Worm (Caenorhabditis elegans) whole organism, L1 larva: ENCODE data around the gene csn-6.

ENCODE experiments used
- F16B12.6 ChIP-seq: fragments of 150-350 bp; optimal IDR thresholded peaks from 2 replicates; lab custom pipeline; 2014; ENCODE audit warnings: missing biosample characterization, missing genetic modification characterization
- Y116A8C.19 ChIP-seq: sonication (generic microtip); optimal IDR thresholded peaks from 2 replicates; lab custom pipeline; 2016; ENCODE audit warnings: missing compliant biosample characterization, missing genetic modification characterization, borderline replicate concordance
- aly-2 ChIP-seq: fragments of 150-350 bp; optimal IDR thresholded peaks from 2 replicates; lab custom pipeline; 2014; ENCODE audit warnings: missing biosample characterization, missing genetic modification characterization
- ama-1 ChIP-seq: fragments of 150-350 bp; optimal IDR thresholded peaks from 2 replicates; lab custom pipeline; 2014
- blmp-1 ChIP-seq: fragments of 150-350 bp; optimal IDR thresholded peaks from 2 replicates; lab custom pipeline; 2014; ENCODE audit warnings: missing biosample characterization, missing genetic modification characterization
- ceh-63 ChIP-seq: fragments of 200-800 bp; sonication (Bioruptor generic); optimal IDR thresholded peaks from 2 replicates; lab custom pipeline; 2018; ENCODE audit warnings: mild to moderate bottlenecking, missing genetic modification characterization, missing compliant biosample characterization
- ceh-8 ChIP-seq: fragments of 200-800 bp; sonication (Bioruptor generic); optimal IDR thresholded peaks from 2 replicates; lab custom pipeline; 2018; ENCODE audit warnings: mild to moderate bottlenecking, missing genetic modification characterization, moderate library complexity, missing compliant biosample characterization
- ceh-90 ChIP-seq: sonication (generic microtip); optimal IDR thresholded peaks from 2 replicates; lab custom pipeline; 2016; ENCODE audit warnings: missing genetic modification characterization, missing compliant biosample characterization
- dpl-1 ChIP-seq, 3 experiments: fragments of 150-350 bp in 2 of 3; sonication (generic microtip) in 1 of 3; optimal IDR thresholded peaks; 2 replicates each; lab custom pipeline; 2014 to 2017; ENCODE audit warnings: missing biosample characterization in 3 of 3, missing genetic modification characterization in 3 of 3, missing genetic modification reagents in 3 of 3
- efl-1 ChIP-seq, 4 experiments: fragments of 150-350 bp; optimal IDR thresholded peaks in 3 of 4; peaks in 1 of 4; 1 replicate in 1 of 4; 2 replicates in 3 of 4; lab custom pipeline; 2014; ENCODE audit warnings: missing biosample characterization in 2 of 4, missing genetic modification characterization in 2 of 4, missing genetic modification reagents in 2 of 4
- efl-3 ChIP-seq: fragments of 200-800 bp; sonication (Bioruptor generic); optimal IDR thresholded peaks from 2 replicates; lab custom pipeline; 2018; ENCODE audit warnings: mild to moderate bottlenecking, missing genetic modification characterization, missing compliant biosample characterization
- egl-27 ChIP-seq, 2 experiments: fragments of 150-350 bp in 1 of 2; sonication (generic microtip); optimal IDR thresholded peaks; 3 replicates each; lab custom pipeline; 2017 to 2018; ENCODE audit warnings: missing biosample characterization in 2 of 2, missing genetic modification characterization in 2 of 2, missing genetic modification reagents in 2 of 2
- elt-3 ChIP-seq, 6 experiments: fragments of 150-350 bp in 1 of 6; sonication (generic microtip); optimal IDR thresholded peaks; 2 replicates each; lab custom pipeline; 2017 to 2018; ENCODE audit warnings: missing biosample characterization in 6 of 6, missing genetic modification characterization in 6 of 6, inconsistent platforms in 1 of 6
- fkh-10 ChIP-seq: sonication (generic microtip); optimal IDR thresholded peaks from 2 replicates; lab custom pipeline; 2017; ENCODE audit warnings: missing biosample characterization, missing genetic modification reagents, missing genetic modification characterization
- fkh-8 ChIP-seq: sonication (generic microtip); optimal IDR thresholded peaks from 2 replicates; lab custom pipeline; 2016; ENCODE audit warnings: mild to moderate bottlenecking, missing genetic modification characterization, missing compliant biosample characterization
- fos-1 ChIP-seq: fragments of 150-350 bp; optimal IDR thresholded peaks from 2 replicates; lab custom pipeline; 2014; ENCODE audit warnings: missing biosample characterization, missing genetic modification characterization
- hlh-17 ChIP-seq: fragments of 200-800 bp; sonication (Bioruptor generic); optimal IDR thresholded peaks from 2 replicates; lab custom pipeline; 2018; ENCODE audit warnings: missing genetic modification characterization, mild to moderate bottlenecking, missing compliant biosample characterization, moderate library complexity, borderline replicate concordance
- hlh-4 ChIP-seq: sonication (generic microtip); optimal IDR thresholded peaks from 2 replicates; lab custom pipeline; 2016; ENCODE audit warnings: mild to moderate bottlenecking, missing genetic modification characterization, missing compliant biosample characterization
- hpl-2 ChIP-seq: fragments of 150-350 bp; optimal IDR thresholded peaks from 2 replicates; lab custom pipeline; 2014; ENCODE audit warnings: missing biosample characterization, missing genetic modification reagents, missing genetic modification characterization
- irx-1 ChIP-seq: sonication (generic microtip); optimal IDR thresholded peaks from 2 replicates; lab custom pipeline; 2016; ENCODE audit warnings: missing genetic modification characterization, missing compliant biosample characterization
- lin-13 ChIP-seq: fragments of 150-350 bp; optimal IDR thresholded peaks from 2 replicates; lab custom pipeline; 2014; ENCODE audit warnings: missing biosample characterization, missing genetic modification reagents, missing genetic modification characterization
- lin-15B ChIP-seq: fragments of 150-350 bp; sonication (generic microtip); optimal IDR thresholded peaks from 3 replicates; lab custom pipeline; 2014; ENCODE audit warnings: missing biosample characterization, missing genetic modification characterization
- lin-35 ChIP-seq, 2 experiments: fragments of 150-350 bp; optimal IDR thresholded peaks; 2 replicates each; lab custom pipeline; 2014; ENCODE audit warnings: missing biosample characterization in 2 of 2, missing genetic modification characterization in 2 of 2, missing genetic modification reagents in 2 of 2
- lir-3 ChIP-seq: sonication (generic microtip); optimal IDR thresholded peaks from 2 replicates; lab custom pipeline; 2016; ENCODE audit warnings: mild to moderate bottlenecking, missing genetic modification characterization, moderate library complexity, missing compliant biosample characterization; ENCODE audit not compliant: poor library complexity
- lsy-2 ChIP-seq, 2 experiments: fragments of 150-350 bp; optimal IDR thresholded peaks; 2 replicates each; lab custom pipeline; 2014; ENCODE audit warnings: missing biosample characterization in 2 of 2, missing genetic modification characterization in 2 of 2
- mep-1 ChIP-seq: fragments of 150-350 bp; optimal IDR thresholded peaks from 2 replicates; lab custom pipeline; 2014; ENCODE audit warnings: missing biosample characterization, missing genetic modification characterization
- nhr-11 ChIP-seq: fragments of 150-350 bp; optimal IDR thresholded peaks from 2 replicates; lab custom pipeline; 2014; ENCODE audit warnings: missing biosample characterization, missing genetic modification characterization
- nhr-19 ChIP-seq: fragments of 200-800 bp; sonication (Bioruptor generic); conservative IDR thresholded peaks from 2 replicates; pipeline ENCODE4 v1.3.6; 2022; ENCODE audit warnings: missing genetic modification characterization, missing compliant biosample characterization
- nhr-28 ChIP-seq: fragments of 150-350 bp; optimal IDR thresholded peaks from 2 replicates; lab custom pipeline; 2014; ENCODE audit warnings: missing biosample characterization, missing genetic modification characterization
- nhr-47 ChIP-seq: sonication (generic microtip); optimal IDR thresholded peaks from 2 replicates; lab custom pipeline; 2016; ENCODE audit warnings: mild to moderate bottlenecking, missing genetic modification characterization, moderate library complexity, missing compliant biosample characterization
- nhr-84 ChIP-seq: sonication (generic microtip); optimal IDR thresholded peaks from 2 replicates; lab custom pipeline; 2017; ENCODE audit warnings: missing biosample characterization, missing genetic modification characterization
- nhr-85 ChIP-seq: sonication (generic microtip); peaks from one replicate; lab custom pipeline; 2016; ENCODE audit warnings: missing genetic modification characterization, inconsistent platforms, missing compliant biosample characterization
- rnt-1 ChIP-seq: sonication (generic microtip); optimal IDR thresholded peaks from 2 replicates; lab custom pipeline; 2016; ENCODE audit warnings: mild to moderate bottlenecking, missing genetic modification characterization, moderate library complexity, missing compliant biosample characterization
- skn-1 ChIP-seq: fragments of 150-350 bp; optimal IDR thresholded peaks from 2 replicates; lab custom pipeline; 2014; ENCODE audit warnings: missing biosample characterization, missing genetic modification characterization
- snpc-4 ChIP-seq: fragments of 150-350 bp; optimal IDR thresholded peaks from 2 replicates; lab custom pipeline; 2014; ENCODE audit warnings: missing biosample characterization, missing genetic modification characterization
- snu-23 ChIP-seq: sonication (generic microtip); optimal IDR thresholded peaks from 2 replicates; lab custom pipeline; 2016; ENCODE audit warnings: missing genetic modification characterization, missing compliant biosample characterization
- sox-4 ChIP-seq: sonication (generic microtip); optimal IDR thresholded peaks from 2 replicates; lab custom pipeline; 2016; ENCODE audit warnings: missing genetic modification characterization, missing compliant biosample characterization
- sptf-1 ChIP-seq: fragments of 150-350 bp; optimal IDR thresholded peaks from 2 replicates; lab custom pipeline; 2014; ENCODE audit warnings: missing biosample characterization, missing genetic modification characterization
- tbx-2 ChIP-seq: sonication (generic microtip); optimal IDR thresholded peaks from 2 replicates; lab custom pipeline; 2016; ENCODE audit warnings: missing genetic modification characterization, missing compliant biosample characterization
- tlp-1 ChIP-seq: fragments of 150-350 bp; optimal IDR thresholded peaks from 2 replicates; lab custom pipeline; 2014; ENCODE audit warnings: missing biosample characterization, missing genetic modification characterization
- unc-130 ChIP-seq: fragments of 150-350 bp; optimal IDR thresholded peaks from 2 replicates; lab custom pipeline; 2017; ENCODE audit warnings: missing biosample characterization, missing genetic modification characterization, inconsistent platforms
- zag-1 ChIP-seq: fragments of 150-350 bp; optimal IDR thresholded peaks from 2 replicates; lab custom pipeline; 2014; ENCODE audit warnings: missing biosample characterization, missing genetic modification characterization
- zip-4 ChIP-seq: fragments of 200-800 bp; sonication (Bioruptor generic); optimal IDR thresholded peaks from 2 replicates; lab custom pipeline; 2018; ENCODE audit warnings: mild to moderate bottlenecking, missing genetic modification characterization, moderate library complexity, missing compliant biosample characterization
- ztf-11 ChIP-seq, 2 experiments: sonication (generic microtip); optimal IDR thresholded peaks; 2 replicates each; lab custom pipeline; 2016 to 2017; ENCODE audit warnings: missing genetic modification characterization in 2 of 2, missing biosample characterization in 1 of 2, missing compliant biosample characterization in 1 of 2

csn-6 gene

DNA sequence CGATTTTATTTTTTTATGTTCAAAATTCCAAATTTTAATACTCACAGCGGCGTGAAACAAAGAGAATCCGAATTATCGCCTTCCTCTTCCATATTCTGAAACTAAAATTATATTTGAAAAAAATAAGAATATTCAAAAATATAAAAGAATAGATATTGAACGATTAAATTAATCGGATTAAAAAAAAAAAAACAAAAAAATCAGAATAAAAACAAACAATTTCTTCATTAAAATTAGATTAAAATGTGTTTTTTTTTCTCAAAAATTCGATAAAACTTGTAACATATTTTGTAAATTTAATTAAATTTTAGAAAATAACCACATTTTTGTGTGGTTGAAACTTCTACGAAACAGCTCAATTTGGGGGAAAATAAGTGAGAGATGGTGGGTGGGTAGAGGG is 17.8 kb upstream of the csn-6 start, which contains the start of gene cpsf-3:
Gene cpsf-3, minus strand, starts transcription at position 101 of the 400 bp plus-strand sequence.
- TF ChIP-seq aly-2 (tag; lab: Kevin White, UChicago) (no peak), skn-1 (tag; lab: Kevin White, UChicago) (no peak), unc-130 (tag; lab: Kevin White, UChicago) (no peak), fkh-10 (no peak), lsy-2 (tag; optimal IDR thresholded peaks at IDR 0.05; lab: Kevin White, UChicago) (no peak), nhr-85 (tag; lab: Kevin White, UChicago) (no peak), nhr-47 (tag; lab: Kevin White, UChicago) (no peak), nhr-28 (no peak), snpc-4 (tag; lab: Kevin White, UChicago) (no peak), ztf-11 (tag; optimal IDR thresholded peaks at IDR 0.05; lab: Kevin White, UChicago) (no peak), nhr-84 (tag; lab: Kevin White, UChicago) (no peak), hlh-17 (no peak), efl-1 (optimal IDR thresholded peaks at IDR 0.05; lab: Kevin White, UChicago) (no peak), efl-1 (GFP tag; optimal IDR thresholded peaks at IDR 0.05 in 1 of 2; lab: Kevin White, UChicago) (no peak), blmp-1 (tag; lab: Kevin White, UChicago) (no peak)

DNA sequence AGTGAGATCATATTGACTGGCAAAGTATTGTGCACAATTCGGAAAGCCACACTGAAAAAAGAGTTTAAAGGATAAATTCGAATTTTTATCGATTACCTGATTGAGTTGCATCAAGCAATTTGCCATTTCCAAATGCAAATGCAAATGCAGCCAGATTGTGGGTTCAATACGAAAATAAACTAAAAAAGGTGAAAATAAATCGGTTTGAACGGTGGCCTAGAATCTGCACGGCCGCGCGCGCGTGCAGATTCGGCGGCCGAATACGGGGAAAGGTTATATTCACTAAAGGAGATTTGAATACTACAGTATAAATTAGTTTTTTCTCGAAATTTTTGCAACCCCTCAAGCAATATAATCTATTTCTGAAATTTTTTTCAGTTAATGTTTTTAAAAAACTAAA is 11.3 kb upstream of the csn-6 start, which contains the start of gene Y67H2A.10:
Gene Y67H2A.10, minus strand, starts transcription at position 184 of the 400 bp plus-strand sequence.
- TF ChIP-seq irx-1 (tag; lab: Kevin White, UChicago) (peak; percentile 21), hlh-4 (tag; lab: Kevin White, UChicago) (no peak), lin-15B (tag; lab: Kevin White, UChicago) (peak; percentile 24), nhr-19 (GFP tag; lab: Robert Waterston, UW) (no peak), nhr-85 (tag; lab: Kevin White, UChicago) (peak; percentile 19), rnt-1 (peak; percentile 72), skn-1 (tag; lab: Kevin White, UChicago) (peak; percentile 6), mep-1 (peak; percentile 49), ceh-90 (tag; lab: Kevin White, UChicago) (peak; percentile 44), snu-23 (GFP tag; lab: Kevin White, UChicago) (no peak), dpl-1 (GFP tag; optimal IDR thresholded peaks at IDR 0.05; lab: Kevin White, UChicago) (peak in 2 of 3 experiments; percentile 32 to 47), zag-1 (tag; lab: Kevin White, UChicago) (no peak), sptf-1 (tag; lab: Kevin White, UChicago) (no peak), lin-35 (GFP tag; optimal IDR thresholded peaks at IDR 0.05; lab: Kevin White, UChicago) (peak; percentile 19 to 23), fkh-8 (tag; lab: Kevin White, UChicago) (no peak), lsy-2 (tag; optimal IDR thresholded peaks at IDR 0.05; lab: Kevin White, UChicago) (peak; percentile 7 to 52), ztf-11 (tag; optimal IDR thresholded peaks at IDR 0.05; lab: Kevin White, UChicago) (peak in 1 of 2 experiments; percentile 14), egl-27 (tag; optimal IDR thresholded peaks at IDR 0.05; lab: Kevin White, UChicago) (no peak), hpl-2 (GFP tag; lab: Kevin White, UChicago) (no peak), lir-3 (tag; lab: Kevin White, UChicago) (peak; percentile 49), efl-1 (optimal IDR thresholded peaks at IDR 0.05; lab: Kevin White, UChicago) (peak; percentile 23 to 32), efl-1 (GFP tag; optimal IDR thresholded peaks at IDR 0.05 in 1 of 2; lab: Kevin White, UChicago) (peak in 1 of 2 experiments; percentile 52), F16B12.6 (no peak), tbx-2 (tag; lab: Kevin White, UChicago) (peak; percentile 16)

DNA sequence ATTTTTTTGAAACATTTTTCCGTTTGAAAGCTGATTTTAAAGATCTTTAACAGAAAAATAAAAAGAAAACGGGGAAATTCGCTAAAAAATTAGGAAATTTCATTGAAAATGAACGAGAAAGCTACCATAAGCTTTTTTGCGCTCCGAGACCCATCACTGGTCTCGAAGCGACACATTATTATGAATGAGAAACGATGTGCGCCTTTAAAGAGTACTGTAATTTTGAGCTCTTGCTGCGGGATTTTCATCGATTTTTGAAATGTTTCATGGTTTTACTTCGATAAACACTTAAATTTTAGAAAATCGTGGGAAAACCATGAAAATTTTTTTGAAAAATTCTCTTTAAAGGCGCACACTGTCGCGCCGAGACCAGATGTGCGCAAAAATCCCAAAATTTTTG is 10.4 kb upstream of the csn-6 start:
- TF ChIP-seq fos-1 (tag; lab: Kevin White, UChicago): no peak

DNA sequence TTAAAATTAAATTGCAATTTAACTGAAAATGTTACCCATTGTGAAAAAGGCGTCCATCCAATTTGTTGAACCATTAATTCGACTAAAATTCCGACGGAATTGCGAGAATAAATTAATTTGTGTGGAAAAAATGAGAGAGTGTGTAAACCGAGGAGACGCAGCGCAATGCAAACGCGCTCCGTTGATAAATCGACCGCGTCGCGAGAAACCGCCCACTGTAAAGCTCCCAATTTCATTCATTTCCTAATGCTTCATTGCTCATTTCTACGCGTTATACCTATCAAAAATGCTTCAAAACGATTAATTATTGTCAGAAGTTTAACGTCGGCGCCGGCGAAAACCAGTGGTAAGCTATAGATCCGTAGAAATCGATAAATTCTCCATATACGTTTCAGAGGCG is 2.9 kb upstream of the csn-6 start, which contains the start of the genes Y67H2A.2 and micu-1:
Gene Y67H2A.2, minus strand, starts transcription at position 74 of the 400 bp plus-strand sequence.
Gene micu-1, plus strand, starts transcription at position 181 of the 400 bp plus-strand sequence.
- no peak for TF ChIP-seq Y116A8C.19 (tag; lab: Kevin White, UChicago)
- TF ChIP-seq egl-27 (tag; optimal IDR thresholded peaks at IDR 0.05; lab: Kevin White, UChicago): no peak
- peak; percentile 1 for TF ChIP-seq zag-1 (tag; lab: Kevin White, UChicago)
- no peak for TF ChIP-seq hlh-17
- no peak for TF ChIP-seq ceh-90 (tag; lab: Kevin White, UChicago)
- TF ChIP-seq tlp-1: no peak
- TF ChIP-seq ceh-63 (GFP tag; lab: Kevin White, UChicago): peak; percentile 36
- peak; percentile 80 to 85 for TF ChIP-seq lin-35 (GFP tag; optimal IDR thresholded peaks at IDR 0.05; lab: Kevin White, UChicago)
- peak; percentile 18 for TF ChIP-seq ama-1 (lab: Kevin White, UChicago)
- peak; percentile 42 for TF ChIP-seq unc-130 (tag; lab: Kevin White, UChicago)
- peak; percentile 56 for TF ChIP-seq sox-4 (tag; lab: Kevin White, UChicago)
- TF ChIP-seq blmp-1 (tag; lab: Kevin White, UChicago): peak; percentile 28
- no peak for TF ChIP-seq hlh-4 (tag; lab: Kevin White, UChicago)
- TF ChIP-seq ceh-8 (GFP tag; lab: Kevin White, UChicago): peak; percentile 74
- TF ChIP-seq nhr-11 (tag; lab: Kevin White, UChicago): no peak
- TF ChIP-seq rnt-1: peak; percentile 89
- TF ChIP-seq efl-3 (GFP tag; lab: Kevin White, UChicago): no peak
- TF ChIP-seq nhr-84 (tag; lab: Kevin White, UChicago): no peak
- TF ChIP-seq lin-13 (GFP tag; lab: Kevin White, UChicago): peak; percentile 74
- peak in 1 of 6 experiments; percentile 50 for TF ChIP-seq elt-3 (tag; optimal IDR thresholded peaks at IDR 0.05; lab: Kevin White, UChicago)
- TF ChIP-seq zip-4 (GFP tag; lab: Kevin White, UChicago): peak; percentile 54
- peak; percentile 73 for TF ChIP-seq irx-1 (tag; lab: Kevin White, UChicago)
- peak; percentile 13 for TF ChIP-seq fkh-10
- no peak for TF ChIP-seq mep-1
